Worm (Caenorhabditis elegans): ENCODE measurements around the gene sea-2.

- TF ChIP-seq lin-39 (tag; optimal IDR thresholded peaks at IDR 0.05) (no peak), elt-1 (tag; optimal IDR thresholded peaks at IDR 0.05) (no peak), R02D3.7 (tag; optimal IDR thresholded peaks at IDR 0.05) (no peak), nhr-237 (tag; optimal IDR thresholded peaks at IDR 0.05) (no peak)
These were observed 30.2 kb downstream of the sea-2 start for ce11 chrII:3980373-3980772.
